Worm (Caenorhabditis elegans): ENCODE data around the gene JC8.16.

ce11 chrIV:13255886-13256285 is 3.1 kb upstream of the JC8.16 start, which contains the start of gene bus-12:
- TF ChIP-seq nhr-11 (tag; optimal IDR thresholded peaks at IDR 0.05) (no peak), elt-2 (tag; optimal IDR thresholded peaks at IDR 0.05) (no peak), aly-2 (tag; optimal IDR thresholded peaks at IDR 0.05) (no peak)
